Fruit fly (Drosophila melanogaster): ENCODE measurements around the gene CG17544.

Gene CG17544

DNA sequence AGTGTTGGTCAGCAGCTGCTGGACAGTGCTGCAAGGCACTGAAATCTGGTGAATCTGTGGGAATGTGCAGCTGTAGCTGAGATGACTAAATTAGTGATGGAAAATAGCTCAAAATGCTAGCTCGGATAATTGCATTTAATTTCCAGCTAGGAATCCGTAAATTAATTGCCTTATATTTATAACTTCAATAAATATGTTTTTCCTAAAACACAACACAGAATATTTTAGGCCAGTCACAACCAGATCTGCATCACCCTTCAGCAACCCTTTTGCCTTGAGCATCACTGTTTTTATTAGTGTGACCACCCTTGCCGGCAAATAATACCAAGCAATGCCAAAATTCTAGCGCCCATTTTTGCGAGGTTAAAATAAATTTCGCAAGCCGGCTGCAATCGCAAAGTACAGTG is 46.4 kb upstream of the CG17544 start, which contains the start of gene Hs2st (continued):
- peak; percentile 98 for TF ChIP-seq Sry-β (GFP tag; optimal IDR thresholded peaks at IDR 0.05)
- TF ChIP-seq CG9437 (GFP tag; optimal IDR thresholded peaks at IDR 0.05), result peak; percentile 69
- peak; percentile 87; the same call in 2 of the 3 replicates for TF ChIP-seq ase (GFP tag; IDR thresholded peaks at IDR 0.05)
- peak; percentile 81 for TF ChIP-seq CG2202 (tag; optimal IDR thresholded peaks at IDR 0.05)
- TF ChIP-seq H15 (GFP tag; IDR thresholded peaks at IDR 0.05), result peak; percentile 92
- peak; percentile 80 for TF ChIP-seq nom (GFP tag; optimal IDR thresholded peaks at IDR 0.05)
- peak; percentile 65 for TF ChIP-seq oc (tag; optimal IDR thresholded peaks at IDR 0.05)
- peak; percentile 1 for TF ChIP-seq pros (GFP tag; optimal IDR thresholded peaks at IDR 0.05)
- no peak for TF ChIP-seq bbx (GFP tag; IDR thresholded peaks at IDR 0.05; ENCODE audit: partially characterized antibody)
- TF ChIP-seq CG1792 (GFP tag; optimal IDR thresholded peaks at IDR 0.05), result peak; percentile 89
- peak; percentile 98 for TF ChIP-seq zfh2 (GFP tag; optimal IDR thresholded peaks at IDR 0.05)
- TF ChIP-seq CG1024 (GFP tag; IDR thresholded peaks at IDR 0.05), result peak; percentile 59; the same call in 1 of the 2 replicates
- peak; percentile 93 for TF ChIP-seq CG12391 (tag; optimal IDR thresholded peaks at IDR 0.05)
- peak; percentile 94 for TF ChIP-seq az2 (GFP tag; optimal IDR thresholded peaks at IDR 0.05)
- TF ChIP-seq gem (tag; optimal IDR thresholded peaks at IDR 0.05), result peak; percentile 94
- peak; percentile 90 for TF ChIP-seq CG18619 (GFP tag; optimal IDR thresholded peaks at IDR 0.05)
- peak; percentile 67 for TF ChIP-seq CG12219 (GFP tag; optimal IDR thresholded peaks at IDR 0.05)
- peak; percentile 87 for TF ChIP-seq CG7987 (GFP tag; optimal IDR thresholded peaks at IDR 0.05)
- TF ChIP-seq sim (GFP tag; IDR thresholded peaks at IDR 0.05), result peak; percentile 64; the same call in 1 of the 2 replicates
- TF ChIP-seq toy (GFP tag; IDR thresholded peaks at IDR 0.05), result peak; percentile 45; the same call in 1 of the 2 replicates
- TF ChIP-seq D (optimal IDR thresholded peaks at IDR 0.05), result no peak
- peak; percentile 83 for TF ChIP-seq D (GFP tag; optimal IDR thresholded peaks at IDR 0.05)
- TF ChIP-seq HLH4C (GFP tag; IDR thresholded peaks at IDR 0.05; ENCODE audit: partially characterized antibody), result no peak
- TF ChIP-seq CG4707 (GFP tag; optimal IDR thresholded peaks at IDR 0.05), result peak; percentile 24
- peak; percentile 88 for TF ChIP-seq ftz-f1 (GFP tag; optimal IDR thresholded peaks at IDR 0.05)
- TF ChIP-seq nerfin-2 (GFP tag; IDR thresholded peaks at IDR 0.05; ENCODE audit: partially characterized antibody), result no peak
- TF ChIP-seq CTCF (GFP tag; optimal IDR thresholded peaks at IDR 0.05), result peak; percentile 28
- no peak for TF ChIP-seq pita (GFP tag; optimal IDR thresholded peaks at IDR 0.05)
- peak; percentile 90 for TF ChIP-seq Camta (GFP tag; optimal IDR thresholded peaks at IDR 0.05)
- peak; percentile 77 for TF ChIP-seq Hey (tag; optimal IDR thresholded peaks at IDR 0.05)
- no peak for TF ChIP-seq hth (optimal IDR thresholded peaks at IDR 0.05)
- TF ChIP-seq Elba2 (GFP tag; optimal IDR thresholded peaks at IDR 0.05), result peak; percentile 84
- peak; percentile 79; the same call in 1 of the 3 replicates for TF ChIP-seq CG2199 (GFP tag; IDR thresholded peaks at IDR 0.05)
- peak; percentile 53; the same call in 1 of the 2 replicates for TF ChIP-seq dati (GFP tag; IDR thresholded peaks at IDR 0.05)
- TF ChIP-seq CG4404 (GFP tag; IDR thresholded peaks at IDR 0.05), result peak; percentile 96
- TF ChIP-seq dimm (GFP tag; IDR thresholded peaks at IDR 0.05), result 0 out of 2 replicates have a peak, but pooled peaks have one; percentile 4
- peak; percentile 87 for TF ChIP-seq disco-r (GFP tag; optimal IDR thresholded peaks at IDR 0.05)
- TF ChIP-seq Xrp1 (GFP tag; IDR thresholded peaks at IDR 0.05), result peak; percentile 94
- TF ChIP-seq scrt (GFP tag; optimal IDR thresholded peaks at IDR 0.05), result no peak
- TF ChIP-seq sc (optimal IDR thresholded peaks at IDR 0.05), result no peak
- peak; percentile 81 for TF ChIP-seq sc (GFP tag; optimal IDR thresholded peaks at IDR 0.05)
- peak; percentile 95 for TF ChIP-seq CG8944 (GFP tag; optimal IDR thresholded peaks at IDR 0.05)
- TF ChIP-seq Dfd (GFP tag; optimal IDR thresholded peaks at IDR 0.05), result no peak
- TF ChIP-seq ara (GFP tag; IDR thresholded peaks at IDR 0.05), result peak; percentile 86
- peak; percentile 50 to 85 for TF ChIP-seq crp (GFP tag; optimal IDR thresholded peaks at IDR 0.05)
- TF ChIP-seq corto (GFP tag; optimal IDR thresholded peaks at IDR 0.05), result peak; percentile 63
- TF ChIP-seq CG4282 (GFP tag; optimal IDR thresholded peaks at IDR 0.05), result peak; percentile 88
- peak; percentile 79 for TF ChIP-seq mirr (GFP tag; optimal IDR thresholded peaks at IDR 0.05)
- peak; percentile 91 for TF ChIP-seq CG18599 (GFP tag; optimal IDR thresholded peaks at IDR 0.05)
- TF ChIP-seq eyg (GFP tag; optimal IDR thresholded peaks at IDR 0.05), result peak; percentile 84
- peak; percentile 83 for TF ChIP-seq gt (GFP tag; IDR thresholded peaks at IDR 0.05)
- peak; percentile 96 for TF ChIP-seq lmd (GFP tag; IDR thresholded peaks at IDR 0.05)
